Fruit fly (Drosophila melanogaster) whole organism, embryonic: ENCODE measurements around the gene CG7432.

Experiments
- Bgb ChIP-seq: fragments of 200-800 bp; sonication (Bioruptor generic); IDR thresholded peaks from 2 replicates; pipeline ENCODE4 v1.3.6; 2022; ENCODE audit warnings: missing biosample characterization, missing genetic modification characterization; ENCODE audit not compliant: partially characterized antibody
- CG1024 ChIP-seq: fragments of 200-800 bp; sonication (Bioruptor generic); IDR thresholded peaks from 2 replicates; pipeline ENCODE4 v1.3.6; 2022; ENCODE audit warnings: missing biosample characterization, missing genetic modification characterization
- CG10274 ChIP-seq: fragments of 200-800 bp; sonication (Bioruptor generic); optimal IDR thresholded peaks from 3 replicates; lab custom pipeline; 2017; ENCODE audit warnings: missing biosample characterization, mild to moderate bottlenecking, missing genetic modification characterization
- CG10959 ChIP-seq: fragments of 200-800 bp; sonication (Bioruptor generic); IDR thresholded peaks from 2 replicates; pipeline ENCODE4 v1.3.6; 2022; ENCODE audit warnings: missing biosample characterization, missing genetic modification characterization
- CG12155 ChIP-seq: fragments of 200-800 bp; sonication (Bioruptor generic); optimal IDR thresholded peaks from 3 replicates; lab custom pipeline; 2016; ENCODE audit warnings: missing biosample characterization, missing genetic modification characterization
- CG12391 ChIP-seq: fragments of 200-800 bp; sonication (Bioruptor generic); optimal IDR thresholded peaks from 3 replicates; lab custom pipeline; 2018; ENCODE audit warnings: missing biosample characterization, mild to moderate bottlenecking, missing genetic modification characterization, moderate library complexity
- CG12744 ChIP-seq: fragments of 200-800 bp; sonication (Bioruptor generic); optimal IDR thresholded peaks from 2 replicates; lab custom pipeline; 2016; ENCODE audit warnings: missing biosample characterization, missing genetic modification characterization
- CG12769 ChIP-seq: fragments of 200-800 bp; sonication (Bioruptor generic); optimal IDR thresholded peaks from 2 replicates; lab custom pipeline; 2019; ENCODE audit warnings: missing biosample characterization, mild to moderate bottlenecking, missing genetic modification characterization, moderate library complexity
- CG12942 ChIP-seq: fragments of 200-800 bp; sonication (Bioruptor generic); optimal IDR thresholded peaks from 3 replicates; lab custom pipeline; 2016; ENCODE audit warnings: missing biosample characterization, missing genetic modification characterization
- CG15479 ChIP-seq: fragments of 200-800 bp; sonication (Bioruptor generic); optimal IDR thresholded peaks from 3 replicates; lab custom pipeline; 2019; ENCODE audit warnings: missing biosample characterization, mild to moderate bottlenecking, missing genetic modification characterization, moderate library complexity
- CG16815 ChIP-seq: fragments of 200-800 bp; sonication (Bioruptor generic); optimal IDR thresholded peaks from 3 replicates; lab custom pipeline; 2017; ENCODE audit warnings: missing biosample characterization, mild to moderate bottlenecking, missing genetic modification characterization
- CG17802 ChIP-seq: fragments of 200-800 bp; sonication (Bioruptor generic); optimal IDR thresholded peaks from 2 replicates; lab custom pipeline; 2018; ENCODE audit warnings: missing biosample characterization, mild to moderate bottlenecking, missing genetic modification characterization, moderate library complexity
- CG2875 ChIP-seq: fragments of 200-800 bp; sonication (Bioruptor generic); optimal IDR thresholded peaks from 2 replicates; lab custom pipeline; 2017; ENCODE audit warnings: missing biosample characterization, mild to moderate bottlenecking, missing genetic modification characterization, missing genetic modification reagents
- CG30020 ChIP-seq: fragments of 200-800 bp; optimal IDR thresholded peaks from 2 replicates; lab custom pipeline; 2019; ENCODE audit warnings: missing biosample characterization, mild to moderate bottlenecking, missing genetic modification characterization, moderate library complexity
- CG4360 ChIP-seq: fragments of 200-800 bp; sonication (Bioruptor generic); IDR thresholded peaks from 2 replicates; pipeline ENCODE4 v1.3.6; 2022; ENCODE audit warnings: missing biosample characterization, missing genetic modification characterization
- CG43689 ChIP-seq: fragments of 200-800 bp; sonication (Bioruptor generic); IDR thresholded peaks from 2 replicates; pipeline ENCODE4 v1.3.6; 2022; ENCODE audit warnings: missing biosample characterization, missing genetic modification characterization
- CG4730 ChIP-seq: fragments of 200-800 bp; sonication (Bioruptor generic); IDR thresholded peaks from 2 replicates; pipeline ENCODE4 v1.3.6; 2022; ENCODE audit warnings: missing biosample characterization, missing genetic modification characterization
- CG7963 ChIP-seq: fragments of 200-800 bp; sonication (Bioruptor generic); IDR thresholded peaks from 3 replicates; pipeline ENCODE4 v1.3.6; 2022; ENCODE audit warnings: missing biosample characterization, missing genetic modification characterization; ENCODE audit not compliant: partially characterized antibody
- CG8290 ChIP-seq, 3 experiments: fragments of 200-800 bp; sonication (Bioruptor generic); optimal IDR thresholded peaks; 2 replicates each; lab custom pipeline; 2016 to 2019; ENCODE audit warnings: missing biosample characterization in 3 of 3, missing genetic modification characterization in 3 of 3, mild to moderate bottlenecking in 2 of 3, moderate library complexity in 1 of 3
- CG8765 ChIP-seq: fragments of 200-800 bp; sonication (Bioruptor generic); IDR thresholded peaks from 2 replicates; pipeline ENCODE4 v1.3.6; 2022; ENCODE audit warnings: missing biosample characterization, missing genetic modification characterization
- CHES-1-like ChIP-seq: fragments of 200-800 bp; sonication (Bioruptor generic); optimal IDR thresholded peaks from 2 replicates; lab custom pipeline; 2016; ENCODE audit warnings: missing biosample characterization, missing genetic modification characterization
- D ChIP-seq, 2 experiments: fragments of 200-800 bp in 1 of 2; fragments of >200 bp in 1 of 2; sonication (Bioruptor generic) in 1 of 2; optimal IDR thresholded peaks; 2 replicates in 1 of 2; 3 replicates in 1 of 2; lab custom pipeline; 2017; ENCODE audit warnings: mild to moderate bottlenecking in 1 of 2, missing biosample characterization in 1 of 2, missing genetic modification characterization in 1 of 2, missing genetic modification reagents in 1 of 2
- Dbx ChIP-seq: fragments of 200-800 bp; sonication (Bioruptor generic); IDR thresholded peaks from 3 replicates; pipeline ENCODE4 v1.3.6; 2022; ENCODE audit warnings: missing biosample characterization, missing genetic modification characterization
- Dip2 ChIP-seq: fragments of 200-800 bp; sonication (Bioruptor generic); IDR thresholded peaks from 2 replicates; pipeline ENCODE4 v1.3.6; 2022; ENCODE audit warnings: missing biosample characterization, missing genetic modification characterization
- HLHmδ ChIP-seq: fragments of 200-800 bp; sonication (Bioruptor generic); optimal IDR thresholded peaks from 2 replicates; lab custom pipeline; 2018; ENCODE audit warnings: missing biosample characterization, mild to moderate bottlenecking, missing genetic modification characterization, moderate library complexity
- Mes4 ChIP-seq: fragments of 200-800 bp; sonication (Bioruptor generic); optimal IDR thresholded peaks from 2 replicates; lab custom pipeline; 2016; ENCODE audit warnings: missing biosample characterization, missing genetic modification characterization
- NFAT ChIP-seq: fragments of 200-800 bp; sonication (Bioruptor generic); IDR thresholded peaks from 2 replicates; pipeline ENCODE4 v1.3.6; 2022; ENCODE audit warnings: missing biosample characterization, missing genetic modification characterization
- TFAM ChIP-seq: fragments of 200-800 bp; sonication (Bioruptor generic); optimal IDR thresholded peaks from 2 replicates; lab custom pipeline; 2017; ENCODE audit warnings: missing biosample characterization, missing genetic modification characterization, inconsistent platforms
- Trl ChIP-seq, 3 experiments: fragments of >200 bp in 2 of 3; fragments of 200-800 bp in 1 of 3; sonication (Bioruptor generic) in 1 of 3; optimal IDR thresholded peaks; 2 replicates in 1 of 3; 3 replicates in 2 of 3; lab custom pipeline; 2016 to 2017; ENCODE audit warnings: missing biosample characterization in 1 of 3, missing genetic modification characterization in 1 of 3
- ase ChIP-seq: fragments of 200-800 bp; sonication (Bioruptor generic); IDR thresholded peaks from 3 replicates; pipeline ENCODE4 v1.3.6; 2022; ENCODE audit warnings: missing biosample characterization, missing genetic modification characterization
- ato ChIP-seq: fragments of 200-800 bp; sonication (Bioruptor generic); IDR thresholded peaks from 2 replicates; pipeline ENCODE4 v1.3.6; 2022; ENCODE audit warnings: missing biosample characterization, missing genetic modification characterization; ENCODE audit not compliant: partially characterized antibody
- cas ChIP-seq: fragments of 200-800 bp; sonication (Bioruptor generic); IDR thresholded peaks from 2 replicates; pipeline ENCODE4 v1.3.6; 2022; ENCODE audit warnings: missing biosample characterization, missing genetic modification characterization
- chinmo ChIP-seq: fragments of 200-800 bp; sonication (Bioruptor generic); IDR thresholded peaks from 4 replicates; pipeline ENCODE4 v1.3.6; 2022; ENCODE audit warnings: missing biosample characterization, missing genetic modification characterization; ENCODE audit not compliant: partially characterized antibody
- chn ChIP-seq: fragments of 200-800 bp; sonication (Bioruptor generic); optimal IDR thresholded peaks from 2 replicates; lab custom pipeline; 2016; ENCODE audit warnings: missing biosample characterization, missing genetic modification characterization
- crp ChIP-seq, 2 experiments: fragments of 200-800 bp; sonication (Bioruptor generic); optimal IDR thresholded peaks; 2 replicates in 1 of 2; 3 replicates in 1 of 2; lab custom pipeline; 2017; ENCODE audit warnings: missing biosample characterization in 2 of 2, missing genetic modification characterization in 2 of 2, mild to moderate bottlenecking in 1 of 2, moderate library complexity in 1 of 2
- dan ChIP-seq: fragments of 200-800 bp; sonication (Bioruptor generic); IDR thresholded peaks from 2 replicates; pipeline ENCODE4 v1.3.6; 2022; ENCODE audit warnings: missing biosample characterization, missing genetic modification characterization
- danr ChIP-seq: fragments of 200-800 bp; sonication (Bioruptor generic); IDR thresholded peaks from 2 replicates; pipeline ENCODE4 v1.3.6; 2022; ENCODE audit warnings: missing biosample characterization, missing genetic modification characterization
- en ChIP-seq: fragments of 200-800 bp; sonication (Bioruptor generic); optimal IDR thresholded peaks from 2 replicates; lab custom pipeline; 2016; ENCODE audit warnings: missing biosample characterization, missing genetic modification characterization
- ftz-f1 ChIP-seq: fragments of 200-800 bp; sonication (Bioruptor generic); optimal IDR thresholded peaks from 2 replicates; lab custom pipeline; 2016; ENCODE audit warnings: missing biosample characterization, missing genetic modification characterization
- gem ChIP-seq: fragments of 200-800 bp; sonication (Bioruptor generic); optimal IDR thresholded peaks from 2 replicates; lab custom pipeline; 2019; ENCODE audit warnings: missing biosample characterization, mild to moderate bottlenecking, missing genetic modification characterization, moderate library complexity
- gro ChIP-seq: fragments of 200-800 bp; sonication (Bioruptor generic); optimal IDR thresholded peaks from 2 replicates; lab custom pipeline; 2016; ENCODE audit warnings: missing biosample characterization, missing genetic modification characterization
- klu ChIP-seq: fragments of 200-800 bp; sonication (Bioruptor generic); IDR thresholded peaks from 2 replicates; pipeline ENCODE4 v1.3.6; 2022; ENCODE audit warnings: missing biosample characterization, missing genetic modification characterization
- knrl ChIP-seq: fragments of 200-800 bp; sonication (Bioruptor generic); IDR thresholded peaks from 3 replicates; pipeline ENCODE4 v1.3.6; 2022; ENCODE audit warnings: missing biosample characterization, missing genetic modification characterization; ENCODE audit not compliant: partially characterized antibody
- nmo ChIP-seq: fragments of 200-800 bp; sonication (Bioruptor generic); optimal IDR thresholded peaks from 2 replicates; lab custom pipeline; 2018; ENCODE audit warnings: missing biosample characterization, mild to moderate bottlenecking, missing genetic modification characterization, moderate library complexity
- pan ChIP-seq, 4 experiments: fragments of >200 bp in 3 of 4; fragments of 200-800 bp in 1 of 4; sonication (Bioruptor generic) in 1 of 4; optimal IDR thresholded peaks in 3 of 4; IDR thresholded peaks in 1 of 4; 2 replicates each; pipeline versions ENCODE4 v1.3.6 to Lab custom; 2017 to 2022; ENCODE audit warnings: missing biosample characterization in 2 of 4, missing genetic modification characterization in 2 of 4, mixed read lengths in 1 of 4
- rib ChIP-seq: fragments of 200-800 bp; sonication (Bioruptor generic); IDR thresholded peaks from 2 replicates; pipeline ENCODE4 v1.3.6; 2022; ENCODE audit warnings: missing biosample characterization, missing genetic modification characterization
- sd ChIP-seq: fragments of 200-800 bp; sonication (Bioruptor generic); optimal IDR thresholded peaks from 3 replicates; lab custom pipeline; 2018; ENCODE audit warnings: missing biosample characterization, mild to moderate bottlenecking, missing genetic modification characterization, moderate library complexity
- tgo ChIP-seq: fragments of 200-800 bp; sonication (Bioruptor generic); IDR thresholded peaks from 3 replicates; pipeline ENCODE4 v1.3.6; 2022; ENCODE audit warnings: missing biosample characterization, missing genetic modification characterization
- wek ChIP-seq: fragments of 200-800 bp; sonication (Bioruptor generic); optimal IDR thresholded peaks from 3 replicates; lab custom pipeline; 2018; ENCODE audit warnings: missing biosample characterization, mild to moderate bottlenecking, missing genetic modification characterization, moderate library complexity

The CG7432 gene

dm6 chr3R:19624482-19624881 lies 40.3 kb upstream of the CG7432 start (continued):
- no peak for TF ChIP-seq Mes4 (GFP tag; lab: Kevin White, UChicago)
- TF ChIP-seq CG10274 (GFP tag; lab: Kevin White, UChicago), result no peak
- TF ChIP-seq CG30020 (tag; lab: Kevin White, UChicago), result no peak
- TF ChIP-seq cas (GFP tag; lab: Robert Waterston, UW), result no peak
- TF ChIP-seq chn (GFP tag; lab: Kevin White, UChicago), result no peak
- TF ChIP-seq ato (GFP tag; lab: Robert Waterston, UW), result no peak
- peak; percentile 7 for TF ChIP-seq gro (GFP tag; lab: Kevin White, UChicago)
- no peak for TF ChIP-seq CG43689 (GFP tag; lab: Robert Waterston, UW)
- TF ChIP-seq sd (tag; lab: Kevin White, UChicago), result peak; percentile 70
- no peak for TF ChIP-seq CG12391 (tag; lab: Kevin White, UChicago)
- no peak for TF ChIP-seq Dbx
- TF ChIP-seq CG12769 (tag; lab: Kevin White, UChicago), result peak; percentile 42
- TF ChIP-seq TFAM, result no peak
- peak in 1 of 2 experiments; percentile 59 for TF ChIP-seq Trl (optimal IDR thresholded peaks at IDR 0.05; lab: Kevin White, UChicago)
- no peak for TF ChIP-seq Trl (GFP tag; optimal IDR thresholded peaks at IDR 0.05; lab: Kevin White, UChicago)
- peak; percentile 68 for TF ChIP-seq gem (tag; lab: Kevin White, UChicago)
- no peak for TF ChIP-seq pan (optimal IDR thresholded peaks at IDR 0.05; lab: Kevin White, UChicago)
- TF ChIP-seq pan (GFP tag; optimal IDR thresholded peaks at IDR 0.05 in 1 of 2, IDR thresholded peaks at IDR 0.05 in 1 of 2), result peak in 1 of 2 experiments; percentile 30
- no peak for TF ChIP-seq CHES-1-like (GFP tag; lab: Kevin White, UChicago)
- no peak for TF ChIP-seq ase
- TF ChIP-seq CG2875 (GFP tag; lab: Kevin White, UChicago), result no peak
- no peak for TF ChIP-seq tgo
- no peak for TF ChIP-seq Dip2 (GFP tag; lab: Robert Waterston, UW)
- no peak for TF ChIP-seq wek (GFP tag; lab: Kevin White, UChicago)
- TF ChIP-seq en (GFP tag; lab: Kevin White, UChicago), result no peak
- TF ChIP-seq CG1024 (GFP tag; lab: Robert Waterston, UW), result no peak
- TF ChIP-seq dan, result no peak
- TF ChIP-seq klu (GFP tag; lab: Robert Waterston, UW), result no peak
- no peak for TF ChIP-seq D (optimal IDR thresholded peaks at IDR 0.05; lab: Kevin White, UChicago)
- TF ChIP-seq D (GFP tag; optimal IDR thresholded peaks at IDR 0.05; lab: Kevin White, UChicago), result no peak
- TF ChIP-seq Bgb (GFP tag; lab: Robert Waterston, UW), result no peak
- TF ChIP-seq CG7963 (GFP tag; lab: Robert Waterston, UW), result no peak
- no peak for TF ChIP-seq CG15479
- TF ChIP-seq crp (GFP tag; optimal IDR thresholded peaks at IDR 0.05; lab: Kevin White, UChicago), result no peak
- 0 out of 2 replicates have a peak, but pooled peaks have one; percentile 21 for TF ChIP-seq NFAT
- no peak for TF ChIP-seq CG8765 (GFP tag; lab: Robert Waterston, UW)
- no peak for TF ChIP-seq CG16815 (GFP tag; lab: Kevin White, UChicago)
- TF ChIP-seq nmo (GFP tag; lab: Kevin White, UChicago), result no peak
- no peak for TF ChIP-seq danr
- TF ChIP-seq rib (GFP tag; lab: Robert Waterston, UW), result 0 out of 2 replicates have a peak, but pooled peaks have one; percentile 21
- TF ChIP-seq HLHmδ (GFP tag; lab: Kevin White, UChicago), result no peak
- TF ChIP-seq CG12744 (GFP tag; lab: Kevin White, UChicago), result no peak
- TF ChIP-seq ftz-f1 (GFP tag; lab: Kevin White, UChicago), result peak; percentile 34
- no peak for TF ChIP-seq CG10959 (GFP tag; lab: Robert Waterston, UW)
- TF ChIP-seq chinmo (GFP tag; lab: Robert Waterston, UW), result peak; percentile 75; the same call in 1 of the 4 replicates
- no peak for TF ChIP-seq knrl (GFP tag; lab: Robert Waterston, UW)
- no peak for TF ChIP-seq CG12155 (GFP tag; lab: Kevin White, UChicago)
- TF ChIP-seq CG4360 (GFP tag; lab: Robert Waterston, UW), result no peak
- TF ChIP-seq CG8290 (GFP tag; optimal IDR thresholded peaks at IDR 0.05; lab: Kevin White, UChicago), result no peak
- TF ChIP-seq CG8290 (tag; optimal IDR thresholded peaks at IDR 0.05; lab: Kevin White, UChicago), result peak in 1 of 2 experiments; percentile 13
- no peak for TF ChIP-seq CG12942 (GFP tag; lab: Kevin White, UChicago)
- no peak for TF ChIP-seq CG17802 (tag; lab: Kevin White, UChicago)
- no peak for TF ChIP-seq CG4730 (GFP tag; lab: Robert Waterston, UW)
